Worm (Caenorhabditis elegans) whole organism, L3 larva: ENCODE data around the gene F41H10.3.

Source experiments
- R02D3.7 ChIP-seq: fragments of 150-350 bp; optimal IDR thresholded peaks from 2 replicates; lab custom pipeline; 2014; ENCODE audit warnings: missing biosample characterization, missing genetic modification characterization
- ceh-82 ChIP-seq: fragments of 150-350 bp; optimal IDR thresholded peaks from 2 replicates; lab custom pipeline; 2014; ENCODE audit warnings: missing biosample characterization, missing genetic modification characterization
- egl-27 ChIP-seq: sonication (generic microtip); optimal IDR thresholded peaks from 4 replicates; lab custom pipeline; 2017; ENCODE audit warnings: missing biosample characterization, missing genetic modification reagents, missing genetic modification characterization
- hmg-11 ChIP-seq: sonication (generic microtip); optimal IDR thresholded peaks from 2 replicates; lab custom pipeline; 2016; ENCODE audit warnings: missing genetic modification characterization, missing compliant biosample characterization
- lin-39 ChIP-seq: fragments of 150-350 bp; optimal IDR thresholded peaks from 2 replicates; lab custom pipeline; 2018; ENCODE audit warnings: missing biosample characterization, missing genetic modification reagents, missing genetic modification characterization
- lsy-12 ChIP-seq: sonication (generic microtip); optimal IDR thresholded peaks from 2 replicates; lab custom pipeline; 2016; ENCODE audit warnings: mild to moderate bottlenecking, missing genetic modification characterization, missing compliant biosample characterization
- nfya-1 ChIP-seq: sonication (generic microtip); optimal IDR thresholded peaks from 2 replicates; lab custom pipeline; 2017; ENCODE audit warnings: missing genetic modification characterization, mild to moderate bottlenecking, missing compliant biosample characterization, antibody characterized with exemption, moderate library complexity; ENCODE audit not compliant: insufficient read depth
- nhr-11 ChIP-seq: fragments of 150-350 bp; optimal IDR thresholded peaks from 2 replicates; lab custom pipeline; 2014; ENCODE audit warnings: missing biosample characterization, missing genetic modification characterization
- nhr-237 ChIP-seq: fragments of 150-350 bp; optimal IDR thresholded peaks from 2 replicates; lab custom pipeline; 2014; ENCODE audit warnings: missing biosample characterization, missing genetic modification characterization
- ztf-11 ChIP-seq: fragments of 150-350 bp; optimal IDR thresholded peaks from 2 replicates; lab custom pipeline; 2014; ENCODE audit warnings: missing biosample characterization, missing genetic modification characterization
- ztf-4 ChIP-seq: fragments of 150-350 bp; optimal IDR thresholded peaks from 2 replicates; lab custom pipeline; 2014; ENCODE audit warnings: missing biosample characterization, missing genetic modification characterization

ce11 chrIV:5334518-5334917, 35.1 kb upstream of the F41H10.3 start:
- TF ChIP-seq nhr-11 (tag; lab: Kevin White, UChicago) (no peak), nfya-1 (peak; percentile 63), ztf-11 (no peak), hmg-11 (peak; percentile 56), nhr-237 (tag; lab: Kevin White, UChicago) (no peak), lsy-12 (tag; lab: Kevin White, UChicago) (peak; percentile 42), lin-39 (tag; lab: Kevin White, UChicago) (no peak), R02D3.7 (tag; lab: Kevin White, UChicago) (no peak), ztf-4 (tag; lab: Kevin White, UChicago) (no peak), ceh-82 (tag; lab: Kevin White, UChicago) (no peak), egl-27 (tag; lab: Kevin White, UChicago) (no peak)
